Fruit fly (Drosophila melanogaster) whole organism, embryonic: ENCODE data around the gene CG3165.

Source experiments
- CG10366 ChIP-seq: fragments of 200-800 bp; sonication (Bioruptor generic); IDR thresholded peaks from 2 replicates; pipeline ENCODE4 v1.3.6; 2022; ENCODE audit warnings: missing biosample characterization, missing genetic modification characterization
- CG10979 ChIP-seq: fragments of 200-800 bp; sonication (Bioruptor generic); optimal IDR thresholded peaks from 2 replicates; lab custom pipeline; 2018; ENCODE audit warnings: missing biosample characterization, mild to moderate bottlenecking, missing genetic modification characterization, moderate library complexity
- CG14860 ChIP-seq: fragments of 200-800 bp; sonication (Bioruptor generic); IDR thresholded peaks from 3 replicates; pipeline ENCODE4 v1.3.6; 2022; ENCODE audit warnings: missing biosample characterization, missing genetic modification characterization; ENCODE audit not compliant: partially characterized antibody
- CG1529 ChIP-seq: fragments of 200-800 bp; sonication (Bioruptor generic); optimal IDR thresholded peaks from 3 replicates; lab custom pipeline; 2018; ENCODE audit warnings: missing biosample characterization, missing genetic modification characterization
- CG16813 ChIP-seq: fragments of 200-800 bp; sonication (Bioruptor generic); IDR thresholded peaks from 3 replicates; pipeline ENCODE4 v1.3.6; 2022; ENCODE audit warnings: missing biosample characterization, missing genetic modification characterization; ENCODE audit not compliant: partially characterized antibody
- CG17186 ChIP-seq: fragments of 200-800 bp; sonication (Bioruptor generic); optimal IDR thresholded peaks from 3 replicates; lab custom pipeline; 2017; ENCODE audit warnings: missing biosample characterization, missing genetic modification reagents, missing genetic modification characterization
- CG17385 ChIP-seq: fragments of 200-800 bp; sonication (Bioruptor generic); optimal IDR thresholded peaks from 3 replicates; lab custom pipeline; 2018; ENCODE audit warnings: missing biosample characterization, mild to moderate bottlenecking, missing genetic modification characterization
- CG17829 ChIP-seq: fragments of 200-800 bp; optimal IDR thresholded peaks from 2 replicates; lab custom pipeline; 2019; ENCODE audit warnings: missing biosample characterization, mild to moderate bottlenecking, missing genetic modification characterization, moderate library complexity
- CG18011 ChIP-seq: fragments of 200-800 bp; sonication (Bioruptor generic); optimal IDR thresholded peaks from 2 replicates; lab custom pipeline; 2017; ENCODE audit warnings: missing biosample characterization, missing genetic modification characterization, mild to moderate bottlenecking, moderate library complexity, missing genotype
- CG18262 ChIP-seq: fragments of 200-800 bp; optimal IDR thresholded peaks from 3 replicates; lab custom pipeline; 2019; ENCODE audit warnings: missing biosample characterization, mild to moderate bottlenecking, missing genetic modification characterization, moderate library complexity
- CG2678 ChIP-seq: fragments of 200-800 bp; sonication (Bioruptor generic); optimal IDR thresholded peaks from 3 replicates; lab custom pipeline; 2019; ENCODE audit warnings: missing biosample characterization, mild to moderate bottlenecking, missing genetic modification characterization, moderate library complexity
- CG2712 ChIP-seq: fragments of 200-800 bp; optimal IDR thresholded peaks from 3 replicates; lab custom pipeline; 2019; ENCODE audit warnings: missing biosample characterization, mild to moderate bottlenecking, missing genetic modification characterization, moderate library complexity
- CG30403 ChIP-seq: fragments of 200-800 bp; sonication (Bioruptor generic); optimal IDR thresholded peaks from 3 replicates; lab custom pipeline; 2016; ENCODE audit warnings: missing biosample characterization, missing genetic modification characterization
- CG34422 ChIP-seq: fragments of 200-800 bp; sonication (Bioruptor generic); IDR thresholded peaks from 3 replicates; pipeline ENCODE4 v1.3.6; 2022; ENCODE audit warnings: missing biosample characterization, missing genetic modification characterization
- CG6272 ChIP-seq: fragments of 200-800 bp; sonication (Bioruptor generic); IDR thresholded peaks from 2 replicates; pipeline ENCODE4 v1.3.6; 2022; ENCODE audit warnings: missing biosample characterization, missing genetic modification characterization
- CG6654 ChIP-seq: fragments of 200-800 bp; sonication (Bioruptor generic); optimal IDR thresholded peaks from 2 replicates; lab custom pipeline; 2017; ENCODE audit warnings: missing biosample characterization, mild to moderate bottlenecking, missing genetic modification characterization
- CG6765 ChIP-seq: fragments of 200-800 bp; sonication (Bioruptor generic); optimal IDR thresholded peaks from 3 replicates; lab custom pipeline; 2017; ENCODE audit warnings: missing biosample characterization, mild to moderate bottlenecking, missing genetic modification characterization
- CG7963 ChIP-seq: fragments of 200-800 bp; sonication (Bioruptor generic); IDR thresholded peaks from 3 replicates; pipeline ENCODE4 v1.3.6; 2022; ENCODE audit warnings: missing biosample characterization, missing genetic modification characterization; ENCODE audit not compliant: partially characterized antibody
- CG8089 ChIP-seq: fragments of 200-800 bp; sonication (Bioruptor generic); optimal IDR thresholded peaks from 3 replicates; lab custom pipeline; 2016; ENCODE audit warnings: missing biosample characterization, missing genetic modification characterization
- CG8924 ChIP-seq: fragments of 200-800 bp; optimal IDR thresholded peaks from 3 replicates; lab custom pipeline; 2019; ENCODE audit warnings: missing biosample characterization, mild to moderate bottlenecking, missing genetic modification characterization, moderate library complexity
- CG9817 ChIP-seq: fragments of 200-800 bp; sonication (Bioruptor generic); optimal IDR thresholded peaks from 2 replicates; lab custom pipeline; 2018; ENCODE audit warnings: missing biosample characterization, mild to moderate bottlenecking, missing genetic modification characterization, moderate library complexity
- Dll ChIP-seq: fragments of 200-800 bp; sonication (Bioruptor generic); IDR thresholded peaks from 4 replicates; pipeline ENCODE4 v1.3.6; 2022; ENCODE audit warnings: missing biosample characterization, missing genetic modification characterization; ENCODE audit not compliant: partially characterized antibody
- Eip74EF ChIP-seq, 2 experiments: fragments of 200-800 bp in 1 of 2; fragments of >200 bp in 1 of 2; sonication (Bioruptor generic) in 1 of 2; optimal IDR thresholded peaks; 2 replicates each; lab custom pipeline; 2017 to 2019; ENCODE audit warnings: missing biosample characterization in 2 of 2, missing genetic modification characterization in 2 of 2, mild to moderate bottlenecking in 1 of 2, moderate library complexity in 1 of 2
- Fer3 ChIP-seq: fragments of 200-800 bp; sonication (Bioruptor generic); optimal IDR thresholded peaks from 2 replicates; lab custom pipeline; 2018; ENCODE audit warnings: missing biosample characterization, mild to moderate bottlenecking, missing genetic modification characterization, moderate library complexity
- MBD-R2 ChIP-seq: fragments of 200-800 bp; sonication (Bioruptor generic); IDR thresholded peaks from 2 replicates; pipeline ENCODE4 v1.3.6; 2022; ENCODE audit warnings: missing biosample characterization, missing genetic modification characterization
- Optix ChIP-seq: fragments of 200-800 bp; sonication (Bioruptor generic); IDR thresholded peaks from 3 replicates; pipeline ENCODE4 v1.3.6; 2022; ENCODE audit warnings: missing biosample characterization, missing genetic modification characterization
- PHDP ChIP-seq: fragments of 200-800 bp; sonication (Bioruptor generic); optimal IDR thresholded peaks from 3 replicates; lab custom pipeline; 2018; ENCODE audit warnings: missing biosample characterization, mild to moderate bottlenecking, missing genetic modification characterization, moderate library complexity
- Poxn ChIP-seq: fragments of 200-800 bp; sonication (Bioruptor generic); IDR thresholded peaks from 2 replicates; pipeline ENCODE4 v1.3.6; 2022; ENCODE audit warnings: missing biosample characterization, missing genetic modification characterization
- Taf1 ChIP-seq: fragments of 200-800 bp; sonication (Bioruptor generic); IDR thresholded peaks from 2 replicates; pipeline ENCODE4 v1.3.6; 2022; ENCODE audit warnings: missing biosample characterization, missing genetic modification characterization
- amos ChIP-seq: fragments of 200-800 bp; sonication (Bioruptor generic); IDR thresholded peaks from 2 replicates; pipeline ENCODE4 v1.3.6; 2022; ENCODE audit warnings: missing biosample characterization, missing genetic modification characterization; ENCODE audit not compliant: partially characterized antibody
- dpn ChIP-seq, 2 experiments: fragments of 200-800 bp; sonication (Bioruptor generic); optimal IDR thresholded peaks; 3 replicates each; lab custom pipeline; 2016; ENCODE audit warnings: missing biosample characterization in 2 of 2, missing genetic modification characterization in 2 of 2
- gem ChIP-seq: fragments of 200-800 bp; sonication (Bioruptor generic); optimal IDR thresholded peaks from 2 replicates; lab custom pipeline; 2019; ENCODE audit warnings: missing biosample characterization, mild to moderate bottlenecking, missing genetic modification characterization, moderate library complexity
- ham ChIP-seq: fragments of 200-800 bp; sonication (Bioruptor generic); IDR thresholded peaks from 2 replicates; pipeline ENCODE4 v1.3.6; 2022; ENCODE audit warnings: missing biosample characterization, missing genetic modification characterization
- hbn ChIP-seq: fragments of 200-800 bp; sonication (Bioruptor generic); IDR thresholded peaks from 2 replicates; pipeline ENCODE4 v1.3.6; 2022; ENCODE audit warnings: missing biosample characterization, missing genetic modification characterization; ENCODE audit not compliant: partially characterized antibody
- her ChIP-seq: fragments of 200-800 bp; sonication (Bioruptor generic); optimal IDR thresholded peaks from 2 replicates; lab custom pipeline; 2016; ENCODE audit warnings: missing biosample characterization, missing genetic modification characterization
- jing ChIP-seq: fragments of 200-800 bp; sonication (Bioruptor generic); optimal IDR thresholded peaks from 2 replicates; lab custom pipeline; 2018; ENCODE audit warnings: missing biosample characterization, mild to moderate bottlenecking, missing genetic modification characterization
- ken ChIP-seq: fragments of 200-800 bp; sonication (Bioruptor generic); IDR thresholded peaks from 3 replicates; pipeline ENCODE4 v1.3.6; 2022; ENCODE audit warnings: missing biosample characterization, missing genetic modification characterization
- lmd ChIP-seq: fragments of 200-800 bp; sonication (Bioruptor generic); IDR thresholded peaks from 2 replicates; pipeline ENCODE4 v1.3.6; 2022; ENCODE audit warnings: missing biosample characterization, missing genetic modification characterization
- pita ChIP-seq: fragments of 200-800 bp; sonication (Bioruptor generic); optimal IDR thresholded peaks from 2 replicates; lab custom pipeline; 2017; ENCODE audit warnings: missing biosample characterization, mild to moderate bottlenecking, missing genetic modification characterization
- prd ChIP-seq, 3 experiments: fragments of >200 bp in 2 of 3; fragments of 200-800 bp in 1 of 3; sonication (Bioruptor generic) in 1 of 3; optimal IDR thresholded peaks in 2 of 3; IDR thresholded peaks in 1 of 3; 2 replicates in 2 of 3; 3 replicates in 1 of 3; pipeline versions ENCODE4 v1.3.6 to Lab custom; 2017 to 2022; ENCODE audit warnings: missing biosample characterization in 1 of 3, missing genetic modification characterization in 1 of 3
- pum ChIP-seq: fragments of 200-800 bp; sonication (Bioruptor generic); optimal IDR thresholded peaks from 2 replicates; lab custom pipeline; 2016; ENCODE audit warnings: missing biosample characterization, missing genetic modification characterization
- row ChIP-seq: fragments of 200-800 bp; sonication (Bioruptor generic); IDR thresholded peaks from 3 replicates; pipeline ENCODE4 v1.3.6; 2022; ENCODE audit warnings: missing biosample characterization, missing genetic modification characterization
- sd ChIP-seq: fragments of 200-800 bp; sonication (Bioruptor generic); optimal IDR thresholded peaks from 3 replicates; lab custom pipeline; 2018; ENCODE audit warnings: missing biosample characterization, mild to moderate bottlenecking, missing genetic modification characterization, moderate library complexity
- slbo ChIP-seq: fragments of 200-800 bp; sonication (Bioruptor generic); IDR thresholded peaks from 2 replicates; pipeline ENCODE4 v1.3.6; 2022; ENCODE audit warnings: missing biosample characterization, missing genetic modification characterization
- tio ChIP-seq: fragments of 200-800 bp; sonication (Bioruptor generic); optimal IDR thresholded peaks from 2 replicates; lab custom pipeline; 2017; ENCODE audit warnings: missing biosample characterization, missing genetic modification characterization, inconsistent platforms
- tup ChIP-seq: fragments of 200-800 bp; sonication (Bioruptor generic); optimal IDR thresholded peaks from 2 replicates; lab custom pipeline; 2016; ENCODE audit warnings: missing biosample characterization, mild to moderate bottlenecking, missing genetic modification characterization, moderate library complexity
- usp ChIP-seq: fragments of >200 bp; optimal IDR thresholded peaks from 2 replicates; lab custom pipeline; 2017; ENCODE audit warnings: missing biosample characterization, missing genetic modification characterization
- vvl ChIP-seq: fragments of 200-800 bp; sonication (Bioruptor generic); IDR thresholded peaks from 2 replicates; pipeline ENCODE4 v1.3.6; 2022; ENCODE audit warnings: missing biosample characterization, missing genetic modification characterization
- yki ChIP-seq: fragments of >200 bp; optimal IDR thresholded peaks from 3 replicates; lab custom pipeline; 2018

CG3165 gene

dm6 chr2L:2972439-2972936 lies 4.4 kb upstream of the CG3165 start, which contains the start of the genes Rrp1 and gammaTub23C (continued):
- TF ChIP-seq dpn (GFP tag; optimal IDR thresholded peaks at IDR 0.05; lab: Kevin White, UChicago) = peak; percentile 81 to 89
- peak; percentile 78 for TF ChIP-seq Fer3 (tag; lab: Kevin White, UChicago)
- TF ChIP-seq tio = peak; percentile 98
- TF ChIP-seq vvl (GFP tag; lab: Robert Waterston, UW) = peak; percentile 83; the same call in 1 of the 2 replicates
- peak; percentile 91 for TF ChIP-seq slbo (GFP tag; lab: Robert Waterston, UW)
- no peak for TF ChIP-seq CG7963 (GFP tag; lab: Robert Waterston, UW)
- TF ChIP-seq her (GFP tag; lab: Kevin White, UChicago) = peak; percentile 14
- TF ChIP-seq sd (tag; lab: Kevin White, UChicago) = no peak
- no peak for TF ChIP-seq CG14860 (GFP tag; lab: Robert Waterston, UW)
- TF ChIP-seq ken (GFP tag; lab: Robert Waterston, UW) = peak; percentile 44; the same call in 1 of the 3 replicates
- peak; percentile 74 for TF ChIP-seq pum
- no peak for TF ChIP-seq prd (optimal IDR thresholded peaks at IDR 0.05; lab: Kevin White, UChicago)
- TF ChIP-seq prd (GFP tag; IDR thresholded peaks at IDR 0.05; lab: Robert Waterston, UW) = peak; percentile 93
- peak; percentile 42; the same call in 1 of the 2 replicates for TF ChIP-seq Taf1 (GFP tag; lab: Robert Waterston, UW)
- TF ChIP-seq CG10979 (tag; lab: Kevin White, UChicago) = peak; percentile 89
- peak; percentile 94 for TF ChIP-seq CG2678 (tag; lab: Kevin White, UChicago)
- peak; percentile 79; the same call in 1 of the 2 replicates for TF ChIP-seq CG6272 (GFP tag; lab: Robert Waterston, UW)
- TF ChIP-seq PHDP (tag; lab: Kevin White, UChicago) = peak; percentile 88
- TF ChIP-seq Optix (GFP tag; lab: Robert Waterston, UW) = 0 out of 3 replicates have a peak, but pooled peaks have one; percentile 31
- TF ChIP-seq ham = no peak
- peak; percentile 67 for TF ChIP-seq CG8089 (GFP tag; lab: Kevin White, UChicago)

- TF ChIP-seq lmd (GFP tag; lab: Robert Waterston, UW) (no peak), CG18011 (no peak), Dll (GFP tag; lab: Robert Waterston, UW) (0 out of 4 replicates have a peak, but pooled peaks have one; percentile 43), Eip74EF (GFP tag; optimal IDR thresholded peaks at IDR 0.05; lab: Kevin White, UChicago) (no peak), yki (no peak), CG2712 (tag; lab: Kevin White, UChicago) (no peak), CG17385 (no peak), CG18262 (no peak), CG8924 (tag; lab: Kevin White, UChicago) (peak; percentile 44), CG34422 (no peak), amos (GFP tag; lab: Robert Waterston, UW) (peak; percentile 29; the same call in 1 of the 2 replicates), CG6765 (no peak), jing (no peak), CG10366 (GFP tag; lab: Robert Waterston, UW) (no peak), MBD-R2 (peak; percentile 92), CG16813 (GFP tag; lab: Robert Waterston, UW) (no peak), CG9817 (tag; lab: Kevin White, UChicago) (no peak), pita (GFP tag; lab: Kevin White, UChicago) (no peak), row (GFP tag; lab: Robert Waterston, UW) (0 out of 3 replicates have a peak, but pooled peaks have one; percentile 18), usp (GFP tag; lab: Kevin White, UChicago) (no peak), CG1529 (GFP tag; lab: Kevin White, UChicago) (no peak), CG17829 (tag; lab: Kevin White, UChicago) (peak; percentile 44), CG30403 (no peak), tup (no peak), CG17186 (peak; percentile 74), CG6654 (GFP tag; lab: Kevin White, UChicago) (no peak), hbn (GFP tag; lab: Robert Waterston, UW) (no peak; the same call in 1 of the 2 replicates), Poxn (GFP tag; lab: Robert Waterston, UW) (no peak), gem (tag; lab: Kevin White, UChicago) (no peak)
Observed at dm6 chr2L:2979091-2979490, 2.2 kb downstream of the CG3165 start, which contains the start of gene CG9643. TSS of gene CG9643 (minus strand) at chr2L:2979288.
